Worm (Caenorhabditis elegans): ENCODE measurements around the gene taf-11.1.

The taf-11.1 gene

DNA sequence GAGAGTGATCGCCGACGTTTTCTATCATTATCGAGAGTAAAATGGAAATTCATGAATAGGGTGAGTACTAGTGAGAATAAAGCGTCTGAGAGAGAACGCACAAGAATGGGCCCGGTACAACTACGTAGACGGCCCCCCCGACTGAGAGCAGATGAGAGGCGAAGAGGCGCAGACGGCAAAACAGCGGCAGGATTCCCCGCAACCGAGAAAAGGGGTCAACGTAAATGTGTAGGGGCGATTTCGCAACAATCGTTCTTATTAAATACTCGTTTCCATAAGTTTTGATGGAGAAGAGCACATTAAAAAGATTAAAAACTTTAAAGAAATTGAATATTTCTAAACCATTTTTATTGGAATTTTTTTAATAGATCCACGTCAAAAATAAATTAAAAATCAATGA lies 40.3 kb upstream of the taf-11.1 start:
- TF ChIP-seq elt-1 (tag; optimal IDR thresholded peaks at IDR 0.05; ENCODE audit: borderline replicate concordance, insufficient read depth) (no peak), elt-3 (tag; optimal IDR thresholded peaks at IDR 0.05) (no peak), ces-1 (GFP tag; optimal IDR thresholded peaks at IDR 0.05) (peak; percentile 30)

DNA sequence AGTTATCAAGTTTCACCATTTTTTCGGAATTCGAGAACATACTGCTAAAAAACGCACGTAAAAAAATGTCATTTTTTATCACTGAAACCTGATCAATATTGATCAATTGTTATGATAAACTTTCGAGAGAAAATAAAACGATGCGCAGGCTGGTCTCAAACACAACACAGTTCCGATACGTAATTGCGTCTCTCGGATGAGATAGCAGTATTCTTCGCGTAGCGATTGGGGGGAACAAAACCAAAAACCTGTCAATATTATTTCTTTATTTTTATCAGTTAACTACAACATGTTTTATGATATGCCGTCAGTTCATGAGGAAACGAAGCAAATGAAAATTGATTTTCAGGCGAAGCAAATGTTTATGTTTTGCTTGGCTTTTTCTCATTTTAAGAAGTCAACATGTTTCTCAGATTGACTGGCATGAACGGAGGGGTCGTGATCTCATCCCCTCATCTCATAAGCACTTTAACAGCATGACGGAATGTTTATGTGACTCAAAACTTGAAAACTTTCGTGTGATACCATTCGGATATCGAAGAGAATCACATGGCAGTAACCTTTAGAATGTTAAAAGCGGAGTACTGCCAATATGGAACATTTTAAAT lies 39.4 kb upstream of the taf-11.1 start:
- TF ChIP-seq tbx-8 (GFP tag; optimal IDR thresholded peaks at IDR 0.05) (no peak), snpc-4 (tag; optimal IDR thresholded peaks at IDR 0.05) (no peak), pha-4 (tag; optimal IDR thresholded peaks at IDR 0.05) (no peak), nhr-28 (tag; optimal IDR thresholded peaks at IDR 0.05) (no peak), mls-2 (tag; optimal IDR thresholded peaks at IDR 0.05) (no peak), ceh-39 (tag; optimal IDR thresholded peaks at IDR 0.05) (no peak), nhr-76 (tag; optimal IDR thresholded peaks at IDR 0.05) (no peak), zip-8 (tag; optimal IDR thresholded peaks at IDR 0.05) (no peak)

DNA sequence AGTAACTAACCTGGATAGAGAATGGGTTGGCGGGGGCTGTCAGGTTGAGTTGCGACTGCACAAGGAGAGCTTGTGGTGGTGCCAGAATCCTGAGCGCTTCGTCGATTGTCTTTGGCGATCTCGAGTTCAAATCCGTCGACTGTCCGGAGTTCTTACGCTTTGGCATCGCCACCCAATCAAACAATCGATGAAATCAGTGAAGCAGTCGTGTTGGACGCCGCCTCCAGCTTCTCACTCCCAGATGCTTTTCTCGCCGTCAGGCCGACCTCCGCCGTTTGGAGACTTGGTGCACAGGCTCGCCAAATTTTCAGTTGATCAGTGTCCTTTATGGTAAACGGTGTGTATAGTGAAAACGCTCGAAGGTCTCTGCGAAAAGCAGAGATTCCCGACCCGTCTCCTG lies 38.1 kb upstream of the taf-11.1 start, which contains the start of the genes F20B6.10 and hpk-1:
Gene F20B6.10, minus strand, starts transcription at position 303 of the 400 bp plus-strand sequence.
Gene hpk-1, minus strand, starts transcription at position 397 of the 400 bp plus-strand sequence.
- no peak for TF ChIP-seq nhr-12 (tag; optimal IDR thresholded peaks at IDR 0.05)
- no peak for TF ChIP-seq mep-1 (tag; optimal IDR thresholded peaks at IDR 0.05)

DNA sequence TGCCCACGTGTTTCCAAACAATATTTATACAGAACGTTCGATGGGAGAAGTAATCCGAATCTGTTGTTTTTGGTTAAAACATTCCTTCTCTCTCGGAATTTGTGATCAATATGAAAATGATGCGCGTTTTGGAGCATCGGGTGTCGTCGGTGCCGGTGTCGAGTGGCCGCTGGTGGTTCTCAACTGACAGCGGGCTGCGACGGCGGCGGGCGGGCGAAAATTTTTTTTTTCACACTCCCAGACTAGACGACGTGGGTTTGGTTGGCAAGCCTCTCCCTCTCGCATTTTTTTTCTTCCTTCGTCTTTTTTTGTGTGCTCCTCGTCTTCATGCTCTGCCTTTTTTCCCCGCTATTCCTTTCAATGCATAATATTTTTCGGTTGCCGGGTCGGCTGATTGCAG lies 36.8 kb upstream of the taf-11.1 start, which contains the start of gene W01H2.2:
Gene W01H2.2, minus strand, starts transcription at position 285 of the 400 bp plus-strand sequence.
- TF ChIP-seq blmp-1 (tag; optimal IDR thresholded peaks at IDR 0.05) (no peak), ceh-39 (tag; optimal IDR thresholded peaks at IDR 0.05) (no peak), flh-1 (GFP tag; optimal IDR thresholded peaks at IDR 0.05) (no peak), ham-2 (GFP tag; optimal IDR thresholded peaks at IDR 0.05) (no peak), M03D4.4 (tag; optimal IDR thresholded peaks at IDR 0.05) (no peak), drap-1 (GFP tag; optimal IDR thresholded peaks at IDR 0.05) (no peak), hlh-1 (tag; optimal IDR thresholded peaks at IDR 0.05) (no peak), mls-2 (tag; optimal IDR thresholded peaks at IDR 0.05) (no peak)

DNA sequence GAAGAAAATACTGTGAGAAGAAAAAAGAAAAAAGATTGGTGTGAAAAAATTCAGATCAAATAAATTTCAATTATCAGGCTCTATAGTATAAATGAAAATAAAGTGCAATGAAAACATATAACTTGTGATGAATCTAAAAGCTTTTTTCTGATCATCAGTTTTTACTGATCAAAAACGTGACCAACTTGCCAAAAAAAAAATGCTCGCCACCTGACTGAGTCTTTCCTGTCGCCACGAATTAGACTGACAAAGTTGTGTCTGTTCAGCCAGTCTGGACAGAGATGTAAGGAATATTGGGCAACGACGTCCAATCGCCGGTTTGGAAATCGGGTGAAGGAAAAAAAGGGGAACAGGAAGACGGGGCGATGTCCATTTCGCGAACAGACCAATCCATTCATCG lies 35.5 kb upstream of the taf-11.1 start:
- no peak for TF ChIP-seq ceh-43 (GFP tag; optimal IDR thresholded peaks at IDR 0.05)
- no peak for TF ChIP-seq bed-3 (GFP tag; optimal IDR thresholded peaks at IDR 0.05)
- TF ChIP-seq snpc-4 (tag; optimal IDR thresholded peaks at IDR 0.05), result no peak
- no peak for TF ChIP-seq elt-1 (tag; optimal IDR thresholded peaks at IDR 0.05; ENCODE audit: borderline replicate concordance, insufficient read depth)
- TF ChIP-seq lin-32 (GFP tag; optimal IDR thresholded peaks at IDR 0.05), result no peak
- no peak for TF ChIP-seq flh-1 (GFP tag; optimal IDR thresholded peaks at IDR 0.05)
- TF ChIP-seq nhr-237 (tag; optimal IDR thresholded peaks at IDR 0.05), result no peak
- no peak for TF ChIP-seq mab-5 (tag; optimal IDR thresholded peaks at IDR 0.05)
- no peak for TF ChIP-seq M03D4.4 (tag; optimal IDR thresholded peaks at IDR 0.05)
- no peak for TF ChIP-seq blmp-1 (tag; optimal IDR thresholded peaks at IDR 0.05)
- no peak for TF ChIP-seq unc-120 (tag; optimal IDR thresholded peaks at IDR 0.05; ENCODE audit: poor library complexity, severe bottlenecking)
- no peak for TF ChIP-seq nhr-76 (tag; optimal IDR thresholded peaks at IDR 0.05)
- TF ChIP-seq ztf-11 (tag; optimal IDR thresholded peaks at IDR 0.05), result no peak
- no peak for TF ChIP-seq lsy-2 (tag; optimal IDR thresholded peaks at IDR 0.05)
- TF ChIP-seq zip-8 (tag; optimal IDR thresholded peaks at IDR 0.05), result no peak
- TF ChIP-seq nhr-12 (tag; optimal IDR thresholded peaks at IDR 0.05), result no peak
- no peak for TF ChIP-seq ceh-39 (tag; optimal IDR thresholded peaks at IDR 0.05)
- no peak for TF ChIP-seq ces-1 (GFP tag; optimal IDR thresholded peaks at IDR 0.05)

DNA sequence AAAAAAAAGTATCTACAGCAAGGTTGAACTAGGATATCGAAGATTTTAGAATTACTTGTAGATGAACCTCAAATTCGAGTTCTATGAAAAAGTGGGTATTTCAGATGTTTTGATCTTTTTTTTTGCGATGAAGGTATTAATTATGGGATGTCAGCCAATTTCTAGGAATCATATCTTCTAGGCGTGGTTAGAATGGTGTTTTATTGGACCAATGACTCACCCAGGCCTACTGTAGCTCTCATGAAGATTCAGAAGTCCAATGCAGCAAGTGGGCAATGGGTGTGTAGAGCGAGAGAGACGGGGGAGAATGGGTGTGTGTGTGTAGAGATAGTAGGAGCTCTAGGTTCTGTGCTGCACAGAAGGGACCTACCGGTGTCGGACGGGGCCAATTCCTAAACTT lies 32.8 kb upstream of the taf-11.1 start:
- TF ChIP-seq tbx-8 (GFP tag; optimal IDR thresholded peaks at IDR 0.05) (no peak), lin-13 (tag; optimal IDR thresholded peaks at IDR 0.05) (no peak), blmp-1 (tag; optimal IDR thresholded peaks at IDR 0.05) (no peak), nhr-237 (tag; optimal IDR thresholded peaks at IDR 0.05) (no peak), nhr-12 (tag; optimal IDR thresholded peaks at IDR 0.05) (no peak), lsy-2 (tag; optimal IDR thresholded peaks at IDR 0.05) (peak; percentile 72), sptf-1 (tag; optimal IDR thresholded peaks at IDR 0.05) (no peak), drap-1 (GFP tag; optimal IDR thresholded peaks at IDR 0.05) (no peak), ceh-83 (GFP tag; optimal IDR thresholded peaks at IDR 0.05) (no peak), unc-120 (tag; optimal IDR thresholded peaks at IDR 0.05; ENCODE audit: poor library complexity, severe bottlenecking) (peak; percentile 20)
